Worm (Caenorhabditis elegans): ENCODE data around the gene F55F10.3.

DNA sequence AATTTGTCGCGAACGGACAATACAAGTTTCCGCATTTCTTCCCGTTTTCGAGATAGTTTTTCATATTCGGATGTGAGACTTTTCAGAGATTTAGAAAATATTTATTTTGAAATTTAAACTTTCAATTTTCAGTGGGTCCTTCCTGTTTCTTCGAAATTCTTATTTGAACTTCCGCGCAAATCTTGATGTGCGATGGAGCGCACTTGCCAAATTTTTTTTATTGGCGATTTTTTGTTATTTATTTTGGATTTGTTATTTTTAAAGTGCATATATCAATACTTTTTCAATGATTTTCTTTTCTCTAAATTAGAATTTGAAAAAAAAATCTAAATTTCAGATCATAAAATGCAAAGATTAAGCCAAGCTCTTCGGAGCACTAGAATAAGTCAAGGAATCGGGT lies 2.5 kb upstream of the F55F10.3 start, which contains the start of gene sars-2:
- TF ChIP-seq ztf-11 (tag; optimal IDR thresholded peaks at IDR 0.05) (no peak), unc-39 (tag; optimal IDR thresholded peaks at IDR 0.05) (no peak)

Data from whole organism, mixed stage, embryonic.